Fruit fly (Drosophila melanogaster) whole organism, wandering third instar larva: Measurements from ENCODE around the gene PGAP1.

Experiments
- Abd-B ChIP-seq: fragments of >200 bp; optimal IDR thresholded peaks from 2 replicates; lab custom pipeline; 2017; ENCODE audit warnings: missing biosample characterization, missing genetic modification characterization
- CG32264 ChIP-seq: fragments of 200-800 bp; sonication (Bioruptor generic); optimal IDR thresholded peaks from 2 replicates; lab custom pipeline; 2016; ENCODE audit warnings: missing biosample characterization, missing genetic modification characterization
- CG9705 ChIP-seq: fragments of 200-800 bp; sonication (Bioruptor generic); optimal IDR thresholded peaks from 2 replicates; lab custom pipeline; 2018; ENCODE audit warnings: missing biosample characterization, mild to moderate bottlenecking, missing genetic modification characterization
- CrebA ChIP-seq: fragments of 200-800 bp; sonication (Bioruptor generic); optimal IDR thresholded peaks from 2 replicates; lab custom pipeline; 2016; ENCODE audit warnings: missing biosample characterization, mild to moderate bottlenecking, missing genetic modification characterization, borderline replicate concordance
- Dfd ChIP-seq: fragments of >200 bp; optimal IDR thresholded peaks from 2 replicates; lab custom pipeline; 2017; ENCODE audit warnings: missing biosample characterization, missing genetic modification characterization
- GATAd ChIP-seq: sonication (Bioruptor generic); optimal IDR thresholded peaks from 2 replicates; lab custom pipeline; 2016; ENCODE audit warnings: missing biosample characterization, missing genetic modification characterization
- HLH106 ChIP-seq: fragments of 200-800 bp; optimal IDR thresholded peaks from 3 replicates; lab custom pipeline; 2019; ENCODE audit warnings: missing biosample characterization, mild to moderate bottlenecking, missing genetic modification characterization, moderate library complexity
- Hnf4 ChIP-seq: fragments of 200-800 bp; sonication (Bioruptor generic); optimal IDR thresholded peaks from 2 replicates; lab custom pipeline; 2016; ENCODE audit warnings: missing biosample characterization, mild to moderate bottlenecking, missing genetic modification characterization
- Hr83 ChIP-seq: fragments of 200-300 bp; sonication (Bioruptor generic); optimal IDR thresholded peaks from 2 replicates; lab custom pipeline; 2016; ENCODE audit warnings: missing biosample characterization, mild to moderate bottlenecking, missing genetic modification characterization, moderate library complexity; ENCODE audit not compliant: poor library complexity, severe bottlenecking
- Jra ChIP-seq: sonication (Bioruptor generic); optimal IDR thresholded peaks from 2 replicates; lab custom pipeline; 2016; ENCODE audit warnings: missing biosample characterization, missing genetic modification characterization
- Mio ChIP-seq: sonication (Bioruptor generic); optimal IDR thresholded peaks from 2 replicates; lab custom pipeline; 2016; ENCODE audit warnings: missing biosample characterization, missing genetic modification characterization
- Myc ChIP-seq: fragments of >200 bp; optimal IDR thresholded peaks from 2 replicates; lab custom pipeline; 2017
- N ChIP-seq: fragments of >200 bp; optimal IDR thresholded peaks from 2 replicates; lab custom pipeline; 2018; ENCODE audit warnings: missing biosample characterization, missing external identifiers, missing genetic modification characterization
- OdsH ChIP-seq: fragments of 200-800 bp; sonication (Bioruptor generic); optimal IDR thresholded peaks from 2 replicates; lab custom pipeline; 2016; ENCODE audit warnings: missing biosample characterization, mild to moderate bottlenecking, missing genetic modification characterization
- Rel ChIP-seq, 2 experiments: fragments of 200-800 bp; sonication (Bioruptor generic) in 1 of 2; optimal IDR thresholded peaks; 2 replicates in 1 of 2; 3 replicates in 1 of 2; lab custom pipeline; 2016 to 2019; ENCODE audit warnings: mild to moderate bottlenecking in 2 of 2, missing biosample characterization in 2 of 2, missing genetic modification characterization in 2 of 2, moderate library complexity in 1 of 2
- Sp1 ChIP-seq: fragments of 200-800 bp; sonication (Bioruptor generic); optimal IDR thresholded peaks from 3 replicates; lab custom pipeline; 2019; ENCODE audit warnings: missing biosample characterization, mild to moderate bottlenecking, missing genetic modification characterization, moderate library complexity
- Vsx2 ChIP-seq: fragments of 200-300, 225-300 bp; sonication (Bioruptor generic); optimal IDR thresholded peaks from 2 replicates; lab custom pipeline; 2018; ENCODE audit warnings: missing biosample characterization, missing genetic modification characterization; ENCODE audit not compliant: partially characterized antibody
- br ChIP-seq: fragments of 200-800 bp; sonication (Bioruptor generic); optimal IDR thresholded peaks from 2 replicates; lab custom pipeline; 2016; ENCODE audit warnings: missing biosample characterization, missing genetic modification characterization
- brk ChIP-seq: fragments of 200-800 bp; sonication (Bioruptor generic); optimal IDR thresholded peaks from 2 replicates; lab custom pipeline; 2016; ENCODE audit warnings: missing biosample characterization, mild to moderate bottlenecking, missing genetic modification characterization
- dl ChIP-seq, 2 experiments: fragments of 175-275, 200-275 bp in 1 of 2; fragments of 200-275 bp in 1 of 2; sonication (Bioruptor generic); optimal IDR thresholded peaks; lab custom pipeline; 2018; ENCODE audit warnings: mild to moderate bottlenecking in 2 of 2, missing biosample characterization in 2 of 2, missing genetic modification characterization in 2 of 2, moderate library complexity in 2 of 2; ENCODE audit not compliant: partially characterized antibody in 2 of 2, insufficient read depth in 1 of 2
- dmrt93B ChIP-seq: fragments of 200-800 bp; sonication (Bioruptor generic); optimal IDR thresholded peaks from 2 replicates; lab custom pipeline; 2018; ENCODE audit warnings: missing biosample characterization, mild to moderate bottlenecking, missing genetic modification characterization
- dsf ChIP-seq: sonication (Bioruptor generic); optimal IDR thresholded peaks from 2 replicates; lab custom pipeline; 2016; ENCODE audit warnings: missing biosample characterization, missing genetic modification characterization, borderline replicate concordance
- ey ChIP-seq: fragments of 200-800 bp; sonication (Bioruptor generic); optimal IDR thresholded peaks from 2 replicates; lab custom pipeline; 2016; ENCODE audit warnings: missing biosample characterization, missing genetic modification characterization
- foxo ChIP-seq, 2 experiments: fragments of 200-800 bp; sonication (Bioruptor generic); optimal IDR thresholded peaks; 2 replicates in 1 of 2; 3 replicates in 1 of 2; lab custom pipeline; 2016 to 2017; ENCODE audit warnings: missing biosample characterization in 2 of 2, missing genetic modification characterization in 2 of 2
- fru ChIP-seq: fragments of 200-800 bp; sonication (Bioruptor generic); optimal IDR thresholded peaks from 3 replicates; lab custom pipeline; 2016; ENCODE audit warnings: missing biosample characterization, mild to moderate bottlenecking, missing genetic modification characterization
- h ChIP-seq: fragments of 200-800 bp; sonication (Bioruptor generic); optimal IDR thresholded peaks from 3 replicates; lab custom pipeline; 2016; ENCODE audit warnings: missing biosample characterization, mild to moderate bottlenecking, missing genetic modification characterization
- lola ChIP-seq: fragments of >200 bp; optimal IDR thresholded peaks from 2 replicates; lab custom pipeline; 2017; ENCODE audit warnings: missing biosample characterization, missing genetic modification characterization
- pan ChIP-seq: fragments of >200 bp; optimal IDR thresholded peaks from 2 replicates; lab custom pipeline; 2017
- psq ChIP-seq: fragments of 200-800 bp; sonication (Bioruptor generic); optimal IDR thresholded peaks from 3 replicates; lab custom pipeline; 2017; ENCODE audit warnings: missing biosample characterization, mild to moderate bottlenecking, missing genetic modification characterization, moderate library complexity
- rgr ChIP-seq: fragments of 200-800 bp; sonication (Bioruptor generic); optimal IDR thresholded peaks from 3 replicates; lab custom pipeline; 2016; ENCODE audit warnings: missing biosample characterization, mild to moderate bottlenecking, missing genetic modification characterization
- sage ChIP-seq: fragments of 200-800 bp; sonication (Bioruptor generic); optimal IDR thresholded peaks from 2 replicates; lab custom pipeline; 2016; ENCODE audit warnings: missing biosample characterization, mild to moderate bottlenecking, missing genetic modification characterization
- sv ChIP-seq: fragments of 200-800 bp; sonication (Bioruptor generic); optimal IDR thresholded peaks from 3 replicates; lab custom pipeline; 2016; ENCODE audit warnings: missing biosample characterization, missing genetic modification characterization
- tai ChIP-seq: sonication (Bioruptor generic); optimal IDR thresholded peaks from 2 replicates; lab custom pipeline; 2016; ENCODE audit warnings: missing biosample characterization, missing genetic modification characterization
- usp ChIP-seq: fragments of >200 bp; optimal IDR thresholded peaks from 2 replicates; lab custom pipeline; 2017; ENCODE audit warnings: missing biosample characterization, missing genetic modification characterization
- woc ChIP-seq: sonication (Bioruptor generic); optimal IDR thresholded peaks from 2 replicates; lab custom pipeline; 2016; ENCODE audit warnings: missing biosample characterization, mild to moderate bottlenecking, missing genetic modification characterization

The PGAP1 gene

dm6 chrX:5737157-5737556 lies 47.9 kb upstream of the PGAP1 start:
- no peak for TF ChIP-seq lola
- no peak for TF ChIP-seq tai
- TF ChIP-seq br (GFP tag; lab: Kevin White, UChicago) = peak; percentile 14
- no peak for TF ChIP-seq Myc (lab: Kevin White, UChicago)
- TF ChIP-seq psq (GFP tag; lab: Kevin White, UChicago) = no peak
- no peak for TF ChIP-seq CrebA (GFP tag; lab: Kevin White, UChicago)
- peak; percentile 19 for TF ChIP-seq HLH106
- no peak for TF ChIP-seq dsf (GFP tag; lab: Kevin White, UChicago)
- peak in 1 of 2 experiments; percentile 55 for TF ChIP-seq foxo (GFP tag; optimal IDR thresholded peaks at IDR 0.05; lab: Kevin White, UChicago)
- TF ChIP-seq GATAd (GFP tag; lab: Kevin White, UChicago) = no peak
- no peak for TF ChIP-seq Sp1 (GFP tag; lab: Kevin White, UChicago)
- no peak for TF ChIP-seq Rel (GFP tag; optimal IDR thresholded peaks at IDR 0.05; lab: Kevin White, UChicago)
- TF ChIP-seq Rel (tag; optimal IDR thresholded peaks at IDR 0.05; lab: Kevin White, UChicago) = no peak
- no peak for TF ChIP-seq Hnf4
- TF ChIP-seq ey (GFP tag; lab: Kevin White, UChicago) = peak; percentile 4
- TF ChIP-seq rgr (GFP tag; lab: Kevin White, UChicago) = peak; percentile 8
- TF ChIP-seq brk = no peak
- peak; percentile 10 for TF ChIP-seq dmrt93B (GFP tag; lab: Kevin White, UChicago)
- no peak for TF ChIP-seq Jra
- TF ChIP-seq OdsH (GFP tag; lab: Kevin White, UChicago) = no peak

- TF ChIP-seq Sp1 (GFP tag; lab: Kevin White, UChicago) = peak; percentile 85
- TF ChIP-seq h (GFP tag; lab: Kevin White, UChicago) = peak; percentile 91
- TF ChIP-seq sv (GFP tag; lab: Kevin White, UChicago) = peak; percentile 47
- TF ChIP-seq Myc (lab: Kevin White, UChicago) = no peak
- TF ChIP-seq sage = peak; percentile 43
- TF ChIP-seq Rel (GFP tag; optimal IDR thresholded peaks at IDR 0.05; lab: Kevin White, UChicago) = no peak
- TF ChIP-seq Rel (tag; optimal IDR thresholded peaks at IDR 0.05; lab: Kevin White, UChicago) = peak; percentile 16
- TF ChIP-seq Hnf4 = peak; percentile 89
- TF ChIP-seq dsf (GFP tag; lab: Kevin White, UChicago) = peak; percentile 18
- no peak for TF ChIP-seq CrebA (GFP tag; lab: Kevin White, UChicago)
- no peak for TF ChIP-seq Abd-B (GFP tag; lab: Kevin White, UChicago)
- TF ChIP-seq Hr83 = peak; percentile 52
- peak; percentile 85 for TF ChIP-seq OdsH (GFP tag; lab: Kevin White, UChicago)
- TF ChIP-seq ey (GFP tag; lab: Kevin White, UChicago) = peak; percentile 88
- TF ChIP-seq brk = peak; percentile 69
- peak; percentile 88 for TF ChIP-seq psq (GFP tag; lab: Kevin White, UChicago)
- peak; percentile 70 for TF ChIP-seq woc
- peak; percentile 48 for TF ChIP-seq CG32264 (GFP tag; lab: Kevin White, UChicago)
- peak; percentile 93 for TF ChIP-seq rgr (GFP tag; lab: Kevin White, UChicago)
- peak; percentile 88 for TF ChIP-seq br (GFP tag; lab: Kevin White, UChicago)
- no peak for TF ChIP-seq lola
- TF ChIP-seq foxo (GFP tag; optimal IDR thresholded peaks at IDR 0.05; lab: Kevin White, UChicago) = peak; percentile 54 to 94
- peak; percentile 67 for TF ChIP-seq Jra
- TF ChIP-seq HLH106 = peak; percentile 86
- peak; percentile 66 for TF ChIP-seq dmrt93B (GFP tag; lab: Kevin White, UChicago)
- no peak for TF ChIP-seq usp
- TF ChIP-seq tai = no peak
- peak; percentile 82 for TF ChIP-seq Vsx2 (GFP tag; lab: Kevin White, UChicago)
- TF ChIP-seq CG9705 (GFP tag; lab: Kevin White, UChicago) = peak; percentile 29
- TF ChIP-seq fru (GFP tag; lab: Kevin White, UChicago) = peak; percentile 91
- no peak for TF ChIP-seq N (GFP tag; lab: Kevin White, UChicago)
Measured at dm6 chrX:5735268-5735941, 46.1 kb upstream of the PGAP1 start.

- TF ChIP-seq Abd-B (GFP tag; lab: Kevin White, UChicago) (no peak), Dfd (GFP tag; lab: Kevin White, UChicago) (no peak), dmrt93B (GFP tag; lab: Kevin White, UChicago) (no peak), pan (lab: Kevin White, UChicago) (no peak), brk (no peak), tai (no peak), OdsH (GFP tag; lab: Kevin White, UChicago) (no peak), CG9705 (GFP tag; lab: Kevin White, UChicago) (no peak), br (GFP tag; lab: Kevin White, UChicago) (no peak), Mio (GFP tag; lab: Kevin White, UChicago) (no peak), HLH106 (no peak), psq (GFP tag; lab: Kevin White, UChicago) (no peak), ey (GFP tag; lab: Kevin White, UChicago) (no peak), rgr (GFP tag; lab: Kevin White, UChicago) (no peak), Vsx2 (GFP tag; lab: Kevin White, UChicago) (no peak), dl (GFP tag; optimal IDR thresholded peaks at IDR 0.05; lab: Kevin White, UChicago; ENCODE audit: insufficient read depth in 1 of 2, partially characterized antibody in 2 of 2) (no peak), Rel (GFP tag; optimal IDR thresholded peaks at IDR 0.05; lab: Kevin White, UChicago) (no peak), Rel (tag; optimal IDR thresholded peaks at IDR 0.05; lab: Kevin White, UChicago) (no peak), usp (no peak)
Measured at dm6 chrX:5732440-5732839, 43.2 kb upstream of the PGAP1 start, which contains the start of gene CG15773. TSS of gene CG15773 (plus strand) at chrX:5732740.
